Worm (Caenorhabditis elegans) whole organism, L2 larva: ENCODE data around the gene flp-15.

Experiments
- ceh-16 ChIP-seq: fragments of 150-350 bp; optimal IDR thresholded peaks from 2 replicates; lab custom pipeline; 2014; ENCODE audit warnings: missing biosample characterization, missing genetic modification characterization
- elt-3 ChIP-seq: sonication (generic microtip); optimal IDR thresholded peaks from 2 replicates; lab custom pipeline; 2017; ENCODE audit warnings: missing biosample characterization, missing genetic modification characterization
- mdl-1 ChIP-seq, 2 experiments: fragments of 150-350 bp in 1 of 2; sonication (generic microtip) in 1 of 2; optimal IDR thresholded peaks; 2 replicates each; lab custom pipeline; 2017; ENCODE audit warnings: missing biosample characterization in 2 of 2, missing genetic modification characterization in 2 of 2
- nhr-12 ChIP-seq: fragments of 150-350 bp; optimal IDR thresholded peaks from 2 replicates; lab custom pipeline; 2014; ENCODE audit warnings: missing biosample characterization, missing genetic modification characterization
- unc-55 ChIP-seq: fragments of 150-350 bp; sonication (generic microtip); optimal IDR thresholded peaks from 3 replicates; lab custom pipeline; 2014; ENCODE audit warnings: missing biosample characterization, missing genetic modification reagents, missing genetic modification characterization
- zag-1 ChIP-seq: fragments of 150-350 bp; optimal IDR thresholded peaks from 2 replicates; lab custom pipeline; 2014; ENCODE audit warnings: missing biosample characterization, missing genetic modification characterization
- ztf-4 ChIP-seq: fragments of 150-350 bp; optimal IDR thresholded peaks from 2 replicates; lab custom pipeline; 2014; ENCODE audit warnings: missing biosample characterization, missing genetic modification characterization

ce11 chrIII:13621717-13622116, 45.9 kb downstream of the flp-15 start:
- TF ChIP-seq ceh-16 (tag; lab: Kevin White, UChicago), result no peak
- no peak for TF ChIP-seq unc-55
- TF ChIP-seq nhr-12 (tag; lab: Kevin White, UChicago), result no peak
- no peak for TF ChIP-seq zag-1 (tag; lab: Kevin White, UChicago)
- no peak for TF ChIP-seq ztf-4
- no peak for TF ChIP-seq mdl-1 (tag; optimal IDR thresholded peaks at IDR 0.05; lab: Kevin White, UChicago)
- TF ChIP-seq elt-3 (tag; lab: Kevin White, UChicago), result no peak
